Worm (Caenorhabditis elegans) whole organism, L4 larva: ENCODE measurements around the gene D1014.2.

Source experiments
- D1046.2 ChIP-seq: fragments of 200-800 bp; sonication (Bioruptor generic); IDR thresholded peaks from 2 replicates; pipeline ENCODE4 v1.3.6; 2022; ENCODE audit warnings: missing genetic modification characterization, missing compliant biosample characterization
- F26F4.8 ChIP-seq: fragments of 200-800 bp; sonication (Bioruptor generic); conservative IDR thresholded peaks from 2 replicates; pipeline ENCODE4 v1.3.6; 2022; ENCODE audit warnings: missing genetic modification characterization, missing compliant biosample characterization
- F44E2.7 ChIP-seq: fragments of 200-800 bp; sonication (Bioruptor generic); IDR thresholded peaks from 2 replicates; pipeline ENCODE4 v2.1.2; 2022; ENCODE audit warnings: missing genetic modification characterization, missing compliant biosample characterization
- Y48G9A.11 ChIP-seq: fragments of 200-800 bp; sonication (Bioruptor generic); IDR thresholded peaks from 2 replicates; pipeline ENCODE4 v1.3.6; 2022; ENCODE audit warnings: missing genetic modification reagents, missing genetic modification characterization, missing compliant biosample characterization
- aha-1 ChIP-seq: fragments of 150-350 bp; peaks from one replicate; lab custom pipeline; 2014; ENCODE audit warnings: missing biosample characterization, missing genetic modification characterization
- ama-1 ChIP-seq: fragments of 150-350 bp; optimal IDR thresholded peaks from 2 replicates; lab custom pipeline; 2014; ENCODE audit warnings: inconsistent platforms, mixed read lengths
- cey-2 ChIP-seq: sonication (generic microtip); optimal IDR thresholded peaks from 3 replicates; lab custom pipeline; 2017; ENCODE audit warnings: missing genetic modification characterization, mild to moderate bottlenecking, missing compliant biosample characterization, antibody characterized with exemption, borderline replicate concordance; ENCODE audit not compliant: insufficient read depth
- ctbp-1 ChIP-seq: fragments of 200-800 bp; sonication (Bioruptor generic); IDR thresholded peaks from 2 replicates; pipeline ENCODE4 v1.3.6; 2022; ENCODE audit warnings: missing genetic modification reagents, missing genetic modification characterization, missing compliant biosample characterization
- daf-12 ChIP-seq: fragments of 150-350 bp; optimal IDR thresholded peaks from 2 replicates; lab custom pipeline; 2014; ENCODE audit warnings: missing biosample characterization, missing genetic modification reagents, missing genetic modification characterization
- daf-16 ChIP-seq, 3 experiments: sonication (generic microtip); optimal IDR thresholded peaks; 2 replicates each; lab custom pipeline; 2016 to 2017; ENCODE audit warnings: missing genetic modification characterization in 3 of 3, missing genetic modification reagents in 3 of 3, mild to moderate bottlenecking in 2 of 3, missing compliant biosample characterization in 2 of 3, missing biosample characterization in 1 of 3, moderate library complexity in 1 of 3
- daf-19 ChIP-seq: fragments of 200-800 bp; sonication (Bioruptor generic); conservative IDR thresholded peaks from 2 replicates; pipeline ENCODE4 v1.3.6; 2022; ENCODE audit warnings: missing genetic modification characterization, missing compliant biosample characterization
- dmd-6 ChIP-seq: fragments of 200-800 bp; sonication (Bioruptor generic); IDR thresholded peaks from 2 replicates; pipeline ENCODE4 v1.3.6; 2022; ENCODE audit warnings: missing genetic modification reagents, missing genetic modification characterization, missing compliant biosample characterization
- dmd-8 ChIP-seq: fragments of 200-800 bp; sonication (Bioruptor generic); IDR thresholded peaks from 2 replicates; pipeline ENCODE4 v1.3.6; 2022; ENCODE audit warnings: missing genetic modification characterization, missing compliant biosample characterization
- egl-43 ChIP-seq: fragments of 200-800 bp; sonication (Bioruptor generic); IDR thresholded peaks from 2 replicates; pipeline ENCODE4 v1.3.6; 2022; ENCODE audit warnings: missing genetic modification reagents, missing genetic modification characterization, missing compliant biosample characterization
- gei-8 ChIP-seq: fragments of 200-800 bp; sonication (Bioruptor generic); optimal IDR thresholded peaks from 2 replicates; lab custom pipeline; 2018; ENCODE audit warnings: mild to moderate bottlenecking, missing genetic modification characterization, missing compliant biosample characterization
- hlh-30 ChIP-seq: sonication (generic microtip); optimal IDR thresholded peaks from 2 replicates; lab custom pipeline; 2017; ENCODE audit warnings: antibody characterized with exemption, mild to moderate bottlenecking, missing genetic modification characterization, missing compliant biosample characterization; ENCODE audit not compliant: insufficient read depth
- lim-7 ChIP-seq: fragments of 200-800 bp; sonication (Bioruptor generic); IDR thresholded peaks from 2 replicates; pipeline ENCODE4 v1.3.6; 2022; ENCODE audit warnings: missing genetic modification characterization, missing compliant biosample characterization
- lin-1 ChIP-seq: fragments of 200-800 bp; sonication (Bioruptor generic); IDR thresholded peaks from 2 replicates; pipeline ENCODE4 v1.3.6; 2022; ENCODE audit warnings: missing genetic modification reagents, missing genetic modification characterization, missing compliant biosample characterization
- lin-13 ChIP-seq: fragments of 150-350 bp; optimal IDR thresholded peaks from 2 replicates; lab custom pipeline; 2014; ENCODE audit warnings: missing biosample characterization, missing genetic modification reagents, missing genetic modification characterization
- madf-9 ChIP-seq: fragments of 200-800 bp; sonication (Bioruptor generic); conservative IDR thresholded peaks from 2 replicates; pipeline ENCODE4 v1.3.6; 2022; ENCODE audit warnings: missing genetic modification reagents, missing genetic modification characterization, missing compliant biosample characterization
- nhr-10 ChIP-seq: fragments of 150-350 bp; optimal IDR thresholded peaks from 2 replicates; lab custom pipeline; 2014; ENCODE audit warnings: missing biosample characterization, missing genetic modification characterization
- nhr-111 ChIP-seq: fragments of 200-800 bp; sonication (Bioruptor generic); optimal IDR thresholded peaks from 2 replicates; lab custom pipeline; 2018; ENCODE audit warnings: mild to moderate bottlenecking, missing genetic modification characterization, missing compliant biosample characterization
- nhr-25 ChIP-seq: sonication (generic microtip); optimal IDR thresholded peaks from 2 replicates; lab custom pipeline; 2017; ENCODE audit warnings: missing genetic modification characterization, mild to moderate bottlenecking, missing compliant biosample characterization, antibody characterized with exemption, moderate library complexity, borderline replicate concordance; ENCODE audit not compliant: insufficient read depth
- nhr-41 ChIP-seq: fragments of 200-800 bp; sonication (Bioruptor generic); IDR thresholded peaks from 2 replicates; pipeline ENCODE4 v1.3.6; 2022; ENCODE audit warnings: missing genetic modification reagents, missing genetic modification characterization, missing compliant biosample characterization
- pha-4 ChIP-seq, 2 experiments: fragments of 150-350 bp in 1 of 2; fragments of 200-800 bp in 1 of 2; sonication (Bioruptor generic) in 1 of 2; IDR thresholded peaks in 1 of 2; optimal IDR thresholded peaks in 1 of 2; 2 replicates each; pipeline versions ENCODE4 v1.3.6 to Lab custom; 2014 to 2022; ENCODE audit warnings: missing genetic modification characterization in 2 of 2, missing genetic modification reagents in 2 of 2, missing biosample characterization in 1 of 2, missing compliant biosample characterization in 1 of 2
- rbr-2 ChIP-seq: sonication (generic microtip); optimal IDR thresholded peaks from 2 replicates; lab custom pipeline; 2016; ENCODE audit warnings: missing genotype, missing genetic modification characterization, missing compliant biosample characterization
- sdz-12 ChIP-seq: fragments of 200-800 bp; sonication (Bioruptor generic); optimal IDR thresholded peaks from 2 replicates; lab custom pipeline; 2018; ENCODE audit warnings: mild to moderate bottlenecking, missing genetic modification characterization, missing compliant biosample characterization
- set-16 ChIP-seq: fragments of 200-800 bp; sonication (Bioruptor generic); IDR thresholded peaks from 2 replicates; pipeline ENCODE4 v1.3.6; 2022; ENCODE audit warnings: missing genetic modification reagents, missing genetic modification characterization, missing compliant biosample characterization
- snpc-1.2 ChIP-seq: fragments of 200-800 bp; sonication (Bioruptor generic); IDR thresholded peaks from 2 replicates; pipeline ENCODE4 v1.3.6; 2022; ENCODE audit warnings: missing genetic modification reagents, missing genetic modification characterization, missing compliant biosample characterization
- tra-1 ChIP-seq: fragments of 200-800 bp; sonication (Bioruptor generic); IDR thresholded peaks from 2 replicates; pipeline ENCODE4 v1.3.6; 2022; ENCODE audit warnings: missing genetic modification reagents, missing genetic modification characterization, missing compliant biosample characterization
- unc-130 ChIP-seq: sonication (generic microtip); optimal IDR thresholded peaks from 2 replicates; lab custom pipeline; 2016; ENCODE audit warnings: missing genetic modification reagents, missing genetic modification characterization, missing compliant biosample characterization
- vab-7 ChIP-seq: fragments of 200-800 bp; sonication (Bioruptor generic); IDR thresholded peaks from 2 replicates; pipeline ENCODE4 v1.3.6; 2022; ENCODE audit warnings: missing genetic modification reagents, missing genetic modification characterization, missing compliant biosample characterization
- zip-2 ChIP-seq: fragments of 150-350 bp; optimal IDR thresholded peaks from 2 replicates; lab custom pipeline; 2014; ENCODE audit warnings: missing biosample characterization, missing genetic modification characterization

The D1014.2 gene

DNA sequence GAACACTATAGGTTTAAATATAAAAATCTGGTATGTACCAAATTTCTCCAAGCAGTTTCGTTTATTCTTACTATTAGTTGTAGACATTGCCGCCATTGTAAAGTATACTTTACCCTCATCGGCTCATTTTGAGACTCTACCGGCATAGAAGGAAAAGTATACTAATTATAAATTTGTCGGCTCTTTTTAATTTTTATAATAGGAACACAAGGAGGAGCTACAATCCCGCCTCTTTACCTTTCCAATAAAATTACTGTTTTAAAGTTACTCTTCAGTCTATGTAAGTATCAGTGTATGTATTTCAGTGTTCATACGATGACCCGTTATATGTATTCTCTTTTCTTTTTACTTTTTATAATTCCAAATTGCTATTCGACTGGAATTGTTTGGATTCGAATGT, 44.4 kb upstream of the D1014.2 start, which contains the start of gene sdz-23:
Gene sdz-23, plus strand, starts transcription at position 301 of the 400 bp plus-strand sequence.
- TF ChIP-seq madf-9 (no peak), daf-16 (GFP tag; optimal IDR thresholded peaks at IDR 0.05; lab: Kevin White, UChicago) (no peak), daf-16 (tag; optimal IDR thresholded peaks at IDR 0.05; lab: Kevin White, UChicago) (no peak), lim-7 (GFP tag; lab: Robert Waterston, UW) (no peak), vab-7 (no peak), sdz-12 (GFP tag; lab: Kevin White, UChicago) (no peak), dmd-8 (GFP tag; lab: Robert Waterston, UW) (no peak), aha-1 (tag; lab: Kevin White, UChicago) (no peak), tra-1 (no peak), F44E2.7 (GFP tag; lab: Robert Waterston, UW) (no peak), nhr-10 (tag; lab: Kevin White, UChicago) (no peak), gei-8 (GFP tag; lab: Kevin White, UChicago) (no peak), cey-2 (tag; lab: Kevin White, UChicago) (no peak), egl-43 (GFP tag; lab: Robert Waterston, UW) (no peak), Y48G9A.11 (GFP tag; lab: Robert Waterston, UW) (no peak), daf-19 (no peak), D1046.2 (GFP tag; lab: Robert Waterston, UW) (no peak), daf-12 (no peak)

DNA sequence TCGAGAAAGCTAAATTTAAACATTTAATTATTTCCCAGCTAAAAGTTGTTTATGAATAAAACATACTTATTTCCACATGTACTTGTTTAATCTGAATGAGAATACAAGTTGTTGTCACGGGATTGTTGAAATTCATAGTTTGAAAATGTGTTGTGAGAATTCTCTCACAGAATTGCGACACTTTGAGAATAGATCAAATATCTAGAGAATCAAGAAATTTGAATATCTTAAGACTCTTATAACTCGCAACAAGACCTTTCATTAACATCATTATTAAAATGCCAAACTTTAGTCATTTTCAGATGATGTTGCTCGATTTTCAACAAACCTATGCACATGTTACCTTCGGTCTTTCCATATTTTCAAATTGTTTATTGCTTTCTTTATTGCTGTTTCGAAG, 40.7 kb upstream of the D1014.2 start, which contains the start of gene str-90:
Gene str-90, plus strand, starts transcription at position 301 of the 400 bp plus-strand sequence.
- TF ChIP-seq rbr-2 (tag; lab: Kevin White, UChicago) (no peak), dmd-6 (GFP tag; lab: Robert Waterston, UW) (no peak), ctbp-1 (GFP tag; lab: Robert Waterston, UW) (no peak), dmd-8 (GFP tag; lab: Robert Waterston, UW) (no peak), pha-4 (GFP tag; IDR thresholded peaks at IDR 0.05; lab: Robert Waterston, UW) (no peak), pha-4 (tag; optimal IDR thresholded peaks at IDR 0.05; lab: Kevin White, UChicago) (no peak), nhr-111 (no peak), hlh-30 (tag; lab: Kevin White, UChicago) (no peak), zip-2 (tag; lab: Kevin White, UChicago) (no peak), ama-1 (no peak)

DNA sequence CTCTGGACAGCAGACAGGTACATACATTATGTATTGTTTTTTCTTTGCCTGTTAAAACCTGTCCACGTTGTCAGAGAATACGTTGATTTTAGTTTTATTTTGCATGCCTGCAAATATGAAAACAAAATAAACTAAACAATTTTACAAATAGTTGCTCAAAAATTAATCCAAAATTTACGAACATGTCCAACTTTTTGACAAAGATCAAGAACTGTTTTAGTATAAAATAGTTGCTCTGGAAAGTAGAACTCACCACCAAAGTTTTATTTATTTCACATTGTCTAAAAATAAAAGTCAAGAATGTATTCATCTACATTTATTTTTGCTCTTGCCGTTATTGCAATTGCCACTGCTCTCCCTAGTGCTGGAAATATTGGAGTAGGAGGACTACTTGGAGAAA, 39.2 kb upstream of the D1014.2 start, which contains the start of gene srlf-16:
Gene srlf-16, plus strand, starts transcription at position 301 of the 400 bp plus-strand sequence.
- TF ChIP-seq nhr-41 (no peak), daf-12 (no peak)

DNA sequence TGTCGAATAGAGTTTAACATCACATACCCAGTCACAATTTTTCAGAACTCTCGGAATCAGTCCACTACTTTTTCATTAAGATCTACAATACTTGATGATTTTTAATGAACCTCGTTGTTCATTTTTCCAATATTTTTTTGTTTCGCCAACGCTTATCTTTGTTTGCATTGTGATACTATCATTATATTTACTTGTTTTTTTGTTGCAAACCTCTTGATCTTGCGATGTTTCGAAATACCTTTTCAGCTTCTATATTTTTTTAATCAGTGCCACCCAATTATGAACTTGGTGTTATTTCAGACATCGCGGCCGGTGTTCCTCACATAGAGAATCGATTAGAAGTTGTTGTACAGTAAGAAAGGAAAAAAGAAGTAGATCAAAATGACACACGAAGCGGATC, 35.0 kb upstream of the D1014.2 start, which contains the start of gene myo-5:
Gene myo-5, plus strand, starts transcription at position 301 of the 400 bp plus-strand sequence.
- TF ChIP-seq lin-13 (no peak), snpc-1.2 (GFP tag; lab: Robert Waterston, UW) (no peak), nhr-25 (tag; lab: Kevin White, UChicago) (no peak), pha-4 (GFP tag; IDR thresholded peaks at IDR 0.05; lab: Robert Waterston, UW) (no peak), pha-4 (tag; optimal IDR thresholded peaks at IDR 0.05; lab: Kevin White, UChicago) (no peak), set-16 (GFP tag; lab: Robert Waterston, UW) (no peak), F26F4.8 (GFP tag; lab: Robert Waterston, UW) (no peak), lin-1 (GFP tag; lab: Robert Waterston, UW) (no peak), unc-130 (GFP tag; lab: Kevin White, UChicago) (no peak), lim-7 (GFP tag; lab: Robert Waterston, UW) (no peak)
